Worm (Caenorhabditis elegans) whole organism, late embryonic: ENCODE data around the gene ZK228.3.
"Not testable (repeated sequence)": the region's sequence is repeated elsewhere in the genome, so short reads cannot be mapped to it uniquely, and the experiment has no call there.

ENCODE experiments used
- C08G9.2 ChIP-seq: sonication (generic microtip); optimal IDR thresholded peaks from 2 replicates; lab custom pipeline; 2016; ENCODE audit warnings: mild to moderate bottlenecking, missing genetic modification characterization, moderate library complexity, missing compliant biosample characterization
- C38D4.7 ChIP-seq: fragments of 200-800 bp; sonication (Bioruptor generic); optimal IDR thresholded peaks from 2 replicates; lab custom pipeline; 2018; ENCODE audit warnings: mild to moderate bottlenecking, missing genetic modification characterization, moderate library complexity, missing compliant biosample characterization
- K02D7.2 ChIP-seq: sonication (generic microtip); optimal IDR thresholded peaks from 2 replicates; lab custom pipeline; 2017; ENCODE audit warnings: mild to moderate bottlenecking, missing genetic modification characterization, missing compliant biosample characterization
- T23F11.4 ChIP-seq: fragments of 200-800 bp; sonication (Bioruptor generic); optimal IDR thresholded peaks from 2 replicates; lab custom pipeline; 2018; ENCODE audit warnings: mild to moderate bottlenecking, missing genetic modification characterization, missing compliant biosample characterization
- Y22D7AL.16 ChIP-seq: sonication (generic microtip); optimal IDR thresholded peaks from 2 replicates; lab custom pipeline; 2016; ENCODE audit warnings: missing genetic modification characterization, missing compliant biosample characterization
- ceh-18 ChIP-seq: sonication (generic microtip); optimal IDR thresholded peaks from 2 replicates; lab custom pipeline; 2016; ENCODE audit warnings: missing genetic modification characterization, missing compliant biosample characterization
- ceh-30 ChIP-seq: fragments of 150-350 bp; optimal IDR thresholded peaks from 2 replicates; lab custom pipeline; 2014; ENCODE audit warnings: missing biosample characterization, missing genetic modification characterization
- ceh-31 ChIP-seq: sonication (generic microtip); optimal IDR thresholded peaks from 2 replicates; lab custom pipeline; 2016; ENCODE audit warnings: missing genetic modification characterization, missing compliant biosample characterization
- ceh-48 ChIP-seq: sonication (generic microtip); optimal IDR thresholded peaks from 2 replicates; lab custom pipeline; 2016; ENCODE audit warnings: missing genetic modification characterization, inconsistent platforms, missing compliant biosample characterization
- dmd-4 ChIP-seq: sonication (generic microtip); optimal IDR thresholded peaks from 2 replicates; lab custom pipeline; 2016; ENCODE audit warnings: borderline replicate concordance, missing genetic modification characterization, missing compliant biosample characterization
- dve-1 ChIP-seq: sonication (generic microtip); optimal IDR thresholded peaks from 2 replicates; lab custom pipeline; 2017; ENCODE audit warnings: antibody characterized with exemption, mild to moderate bottlenecking, missing genetic modification characterization, missing compliant biosample characterization
- ets-4 ChIP-seq: sonication (generic microtip); optimal IDR thresholded peaks from 2 replicates; lab custom pipeline; 2016; ENCODE audit warnings: missing genetic modification characterization, missing compliant biosample characterization
- eyg-1 ChIP-seq: sonication (generic microtip); optimal IDR thresholded peaks from 2 replicates; lab custom pipeline; 2016; ENCODE audit warnings: missing genotype, missing genetic modification characterization, missing compliant biosample characterization
- fkh-10 ChIP-seq: fragments of 150-350 bp; optimal IDR thresholded peaks from 2 replicates; lab custom pipeline; 2014; ENCODE audit warnings: missing biosample characterization, missing genetic modification reagents, missing genetic modification characterization
- fkh-6 ChIP-seq: sonication (generic microtip); optimal IDR thresholded peaks from 2 replicates; lab custom pipeline; 2016; ENCODE audit warnings: missing genetic modification characterization, missing compliant biosample characterization
- gmeb-2 ChIP-seq: sonication (generic microtip); optimal IDR thresholded peaks from 2 replicates; lab custom pipeline; 2016; ENCODE audit warnings: missing genetic modification characterization, inconsistent platforms, missing compliant biosample characterization
- hlh-13 ChIP-seq: fragments of 200-800 bp; sonication (Bioruptor generic); optimal IDR thresholded peaks from 2 replicates; lab custom pipeline; 2018; ENCODE audit warnings: mild to moderate bottlenecking, missing genetic modification characterization, missing compliant biosample characterization
- hlh-15 ChIP-seq: sonication (generic microtip); optimal IDR thresholded peaks from 2 replicates; lab custom pipeline; 2016; ENCODE audit warnings: missing genetic modification characterization, missing compliant biosample characterization
- hlh-6 ChIP-seq: sonication (generic microtip); optimal IDR thresholded peaks from 2 replicates; lab custom pipeline; 2016; ENCODE audit warnings: missing genotype, missing genetic modification characterization, missing compliant biosample characterization
- lin-11 ChIP-seq: fragments of 200-800 bp; sonication (Bioruptor generic); optimal IDR thresholded peaks from 2 replicates; lab custom pipeline; 2018; ENCODE audit warnings: mild to moderate bottlenecking, missing genetic modification characterization, missing compliant biosample characterization
- madf-2 ChIP-seq: sonication (generic microtip); optimal IDR thresholded peaks from 2 replicates; lab custom pipeline; 2017; ENCODE audit warnings: missing genetic modification characterization, missing compliant biosample characterization
- nhr-11 ChIP-seq: fragments of 150-350 bp; optimal IDR thresholded peaks from 2 replicates; lab custom pipeline; 2014; ENCODE audit warnings: missing biosample characterization, missing genetic modification characterization
- npax-4 ChIP-seq: sonication (generic microtip); optimal IDR thresholded peaks from 2 replicates; lab custom pipeline; 2016; ENCODE audit warnings: missing genetic modification characterization, missing compliant biosample characterization
- odd-2 ChIP-seq: sonication (generic microtip); optimal IDR thresholded peaks from 2 replicates; lab custom pipeline; 2017; ENCODE audit warnings: antibody characterized with exemption, mild to moderate bottlenecking, missing genetic modification characterization, missing compliant biosample characterization
- pat-9 ChIP-seq: fragments of 200-800 bp; sonication (Bioruptor generic); optimal IDR thresholded peaks from 2 replicates; lab custom pipeline; 2018; ENCODE audit warnings: mild to moderate bottlenecking, missing genetic modification characterization, moderate library complexity, missing compliant biosample characterization
- pha-4 ChIP-seq: fragments of 150-350 bp; optimal IDR thresholded peaks from 2 replicates; lab custom pipeline; 2018; ENCODE audit warnings: missing biosample characterization, missing genetic modification reagents, missing genetic modification characterization
- pqm-1 ChIP-seq: sonication (generic microtip); optimal IDR thresholded peaks from 2 replicates; lab custom pipeline; 2016; ENCODE audit warnings: missing genetic modification characterization, missing compliant biosample characterization
- ref-2 ChIP-seq: sonication (generic microtip); optimal IDR thresholded peaks from 2 replicates; lab custom pipeline; 2016; ENCODE audit warnings: missing genetic modification characterization, missing compliant biosample characterization
- rnt-1 ChIP-seq: sonication (generic microtip); optimal IDR thresholded peaks from 2 replicates; lab custom pipeline; 2016; ENCODE audit warnings: missing genetic modification characterization, missing compliant biosample characterization
- sox-2 ChIP-seq: fragments of 200-800 bp; sonication (Bioruptor generic); IDR thresholded peaks from 2 replicates; pipeline ENCODE4 v1.3.6; 2022; ENCODE audit warnings: missing genetic modification reagents, missing genetic modification characterization, missing compliant biosample characterization
- sox-4 ChIP-seq: sonication (generic microtip); optimal IDR thresholded peaks from 2 replicates; lab custom pipeline; 2017; ENCODE audit warnings: mild to moderate bottlenecking, missing genetic modification characterization, inconsistent platforms, missing compliant biosample characterization
- syd-9 ChIP-seq: sonication (generic microtip); optimal IDR thresholded peaks from 2 replicates; lab custom pipeline; 2016; ENCODE audit warnings: mild to moderate bottlenecking, missing genetic modification characterization, moderate library complexity, missing compliant biosample characterization
- tbx-7 ChIP-seq: sonication (generic microtip); optimal IDR thresholded peaks from 2 replicates; lab custom pipeline; 2016; ENCODE audit warnings: missing genotype, missing genetic modification characterization, missing compliant biosample characterization
- ttx-3 ChIP-seq: sonication (generic microtip); optimal IDR thresholded peaks from 2 replicates; lab custom pipeline; 2016; ENCODE audit warnings: missing genetic modification reagents, missing genetic modification characterization, missing compliant biosample characterization
- unc-42 ChIP-seq: sonication (generic microtip); optimal IDR thresholded peaks from 2 replicates; lab custom pipeline; 2016; ENCODE audit warnings: missing genotype, missing genetic modification characterization, missing compliant biosample characterization
- unc-86 ChIP-seq: sonication (generic microtip); optimal IDR thresholded peaks from 2 replicates; lab custom pipeline; 2016; ENCODE audit warnings: missing genetic modification characterization, missing compliant biosample characterization
- zip-5 ChIP-seq: sonication (generic microtip); optimal IDR thresholded peaks from 2 replicates; lab custom pipeline; 2016; ENCODE audit warnings: missing genetic modification characterization, missing compliant biosample characterization
- ztf-16 ChIP-seq: sonication (generic microtip); optimal IDR thresholded peaks from 2 replicates; lab custom pipeline; 2017; ENCODE audit warnings: missing genetic modification characterization, missing compliant biosample characterization

Gene ZK228.3

DNA sequence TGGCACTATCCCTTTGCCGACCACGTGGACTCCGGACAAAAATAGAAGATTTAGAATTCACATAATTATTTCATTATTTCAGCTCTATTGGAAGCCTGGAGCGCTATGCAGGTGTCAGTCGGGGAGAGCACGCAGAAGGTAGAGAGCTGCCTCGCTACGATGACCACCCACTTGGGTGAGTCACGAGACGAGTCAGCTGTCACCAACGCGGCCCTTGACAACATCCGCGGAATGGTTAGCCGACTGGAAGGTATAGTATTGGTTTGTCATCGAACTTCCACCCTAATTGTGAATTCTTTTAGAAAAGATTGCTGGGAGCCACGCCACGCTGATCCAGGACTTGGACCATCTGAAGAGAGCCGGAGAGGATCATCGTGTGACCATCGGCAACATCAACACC is 21.6 kb downstream of the ZK228.3 start, which contains the start of gene ZK262.9:
TSS of gene ZK262.9 (plus strand) at position 301 of the 400 bp plus-strand sequence.
- TF ChIP-seq zip-5, ceh-18, ref-2 (tag; lab: Kevin White, UChicago): not testable (repeated sequence)

DNA sequence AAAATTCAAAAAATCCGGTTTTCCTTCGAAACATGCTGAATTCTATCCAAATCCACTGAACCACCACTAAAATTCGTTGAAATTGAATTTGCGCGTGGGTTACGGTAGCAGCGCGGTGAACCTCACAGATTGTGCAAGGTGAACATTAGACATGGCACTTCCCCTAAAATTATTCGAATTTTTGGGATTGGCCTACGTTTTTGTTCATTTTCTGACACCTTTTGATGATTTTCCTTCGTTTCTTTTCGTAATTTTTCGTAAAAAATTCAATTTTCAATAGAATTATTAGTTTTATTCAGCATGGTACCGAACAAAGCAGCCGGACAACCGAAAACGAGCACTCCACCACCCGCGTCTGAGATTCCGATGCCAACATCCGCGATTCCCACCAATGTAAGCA is 23.0 kb downstream of the ZK228.3 start, which contains the start of gene ZK262.8:
TSS of gene ZK262.8 (plus strand) at position 301 of the 400 bp plus-strand sequence.
- no peak for TF ChIP-seq Y22D7AL.16 (tag; lab: Kevin White, UChicago)
- TF ChIP-seq lin-11 (tag; lab: Kevin White, UChicago), result no peak
- no peak for TF ChIP-seq rnt-1 (tag; lab: Kevin White, UChicago)
- TF ChIP-seq madf-2 (tag; lab: Kevin White, UChicago), result no peak
- TF ChIP-seq zip-5 (tag; lab: Kevin White, UChicago), result no peak
- no peak for TF ChIP-seq T23F11.4 (GFP tag; lab: Kevin White, UChicago)
- no peak for TF ChIP-seq unc-42 (tag; lab: Kevin White, UChicago)
- no peak for TF ChIP-seq ets-4 (tag; lab: Kevin White, UChicago)
- TF ChIP-seq eyg-1 (tag; lab: Kevin White, UChicago), result no peak
- TF ChIP-seq sox-4 (tag; lab: Kevin White, UChicago), result no peak
- TF ChIP-seq dmd-4 (tag; lab: Kevin White, UChicago), result no peak
- no peak for TF ChIP-seq syd-9 (tag; lab: Kevin White, UChicago)
- no peak for TF ChIP-seq npax-4 (tag; lab: Kevin White, UChicago)
- TF ChIP-seq gmeb-2 (tag; lab: Kevin White, UChicago), result no peak
- no peak for TF ChIP-seq fkh-10 (GFP tag; lab: Kevin White, UChicago)

DNA sequence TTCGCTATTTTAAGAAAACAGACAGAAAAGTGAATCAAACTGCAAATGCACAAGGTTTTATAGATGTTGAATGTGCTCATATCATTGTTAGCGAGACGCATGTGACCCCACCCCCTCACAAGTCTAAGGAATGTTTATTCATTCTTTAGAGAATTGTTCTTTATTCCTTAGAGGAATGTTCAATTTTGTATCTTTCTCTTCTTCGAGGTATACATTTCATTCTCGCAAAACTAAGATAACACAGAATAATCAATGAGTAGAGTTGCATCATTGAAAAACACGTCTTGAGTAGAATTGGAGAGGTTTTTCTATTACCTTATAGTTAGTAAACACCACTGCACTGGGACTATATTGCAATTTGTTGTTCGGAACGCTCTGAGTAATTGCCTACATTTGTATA is 26.1 kb downstream of the ZK228.3 start, which contains the start of gene ZK262.20:
TSS of gene ZK262.20 (minus strand) at position 101 of the 400 bp plus-strand sequence.
- no peak for TF ChIP-seq pqm-1 (tag; lab: Kevin White, UChicago)
- TF ChIP-seq ztf-16, result no peak
- no peak for TF ChIP-seq ttx-3
- no peak for TF ChIP-seq pha-4
- no peak for TF ChIP-seq hlh-6
- no peak for TF ChIP-seq ceh-31
- TF ChIP-seq C38D4.7, result no peak
- TF ChIP-seq hlh-15, result no peak
- no peak for TF ChIP-seq ceh-48
- TF ChIP-seq dve-1 (tag; lab: Kevin White, UChicago), result no peak
- TF ChIP-seq tbx-7 (tag; lab: Kevin White, UChicago), result no peak
- no peak for TF ChIP-seq hlh-13 (GFP tag; lab: Kevin White, UChicago)
- TF ChIP-seq gmeb-2 (tag; lab: Kevin White, UChicago), result no peak
- TF ChIP-seq fkh-6 (tag; lab: Kevin White, UChicago), result no peak
- TF ChIP-seq C08G9.2 (tag; lab: Kevin White, UChicago), result no peak
- TF ChIP-seq fkh-10 (GFP tag; lab: Kevin White, UChicago), result no peak
- no peak for TF ChIP-seq dmd-4 (tag; lab: Kevin White, UChicago)
- TF ChIP-seq nhr-11 (tag; lab: Kevin White, UChicago), result no peak
- no peak for TF ChIP-seq unc-86 (tag; lab: Kevin White, UChicago)
- TF ChIP-seq, all 69 proteins: peak for 0

DNA sequence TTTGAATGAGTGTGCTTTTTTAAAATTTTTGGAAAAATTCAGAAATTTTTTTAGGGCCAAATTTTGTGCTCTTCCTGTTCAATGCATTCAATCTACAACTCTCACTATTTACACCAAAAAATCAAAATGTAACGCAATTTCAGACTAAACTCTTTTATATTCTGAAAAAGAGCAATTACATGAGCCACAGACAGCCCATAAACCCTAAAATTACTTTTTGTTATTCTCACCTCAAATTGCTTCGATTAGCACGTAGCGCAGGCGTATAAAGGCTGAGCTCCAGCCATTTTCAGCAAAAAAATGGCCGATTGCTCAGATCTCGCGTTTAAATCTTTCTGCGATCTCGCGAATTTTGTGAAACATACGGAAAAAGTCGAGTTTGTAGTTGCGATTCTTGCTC is 29.6 kb downstream of the ZK228.3 start, which contains the start of gene srw-82:
TSS of gene srw-82 (plus strand) at position 301 of the 400 bp plus-strand sequence.
- no peak for TF ChIP-seq K02D7.2 (tag; lab: Kevin White, UChicago)
- TF ChIP-seq ceh-31, result no peak
- no peak for TF ChIP-seq zip-5 (tag; lab: Kevin White, UChicago)
- no peak for TF ChIP-seq hlh-6
- no peak for TF ChIP-seq ets-4 (tag; lab: Kevin White, UChicago)
- no peak for TF ChIP-seq odd-2 (tag; lab: Kevin White, UChicago)
- no peak for TF ChIP-seq sox-2 (GFP tag; lab: Robert Waterston, UW)
- TF ChIP-seq pat-9 (tag; lab: Kevin White, UChicago), result no peak
- TF ChIP-seq ceh-30 (tag; lab: Kevin White, UChicago), result no peak
